Worm (Caenorhabditis elegans) whole organism, L2 larva: ENCODE data around the gene asna-1.

Experiments
- ama-1 ChIP-seq: fragments of 150-350 bp; optimal IDR thresholded peaks from 2 replicates; lab custom pipeline; 2018; ENCODE audit warnings: inconsistent platforms
- blmp-1 ChIP-seq: sonication (generic microtip); optimal IDR thresholded peaks from 2 replicates; lab custom pipeline; 2017; ENCODE audit warnings: missing genetic modification characterization, mild to moderate bottlenecking, missing compliant biosample characterization, antibody characterized with exemption, moderate library complexity; ENCODE audit not compliant: insufficient read depth
- ceh-16 ChIP-seq: fragments of 150-350 bp; optimal IDR thresholded peaks from 2 replicates; lab custom pipeline; 2014; ENCODE audit warnings: missing biosample characterization, missing genetic modification characterization
- ceh-82 ChIP-seq: fragments of 150-350 bp; optimal IDR thresholded peaks from 2 replicates; lab custom pipeline; 2014; ENCODE audit warnings: missing biosample characterization, missing genetic modification characterization
- lin-13 ChIP-seq: fragments of 150-350 bp; optimal IDR thresholded peaks from 2 replicates; lab custom pipeline; 2014; ENCODE audit warnings: missing biosample characterization, missing genetic modification reagents, missing genetic modification characterization
- sem-4 ChIP-seq: fragments of 150-350 bp; optimal IDR thresholded peaks from 2 replicates; lab custom pipeline; 2014; ENCODE audit warnings: missing biosample characterization, missing genetic modification reagents, missing genetic modification characterization
- snpc-4 ChIP-seq: fragments of 150-350 bp; optimal IDR thresholded peaks from 2 replicates; lab custom pipeline; 2014; ENCODE audit warnings: missing biosample characterization, missing genetic modification characterization

- TF ChIP-seq lin-13 (no peak), ama-1 (lab: Kevin White, UChicago) (no peak), snpc-4 (tag; lab: Kevin White, UChicago) (no peak), ceh-16 (tag; lab: Kevin White, UChicago) (no peak), ceh-82 (tag; lab: Kevin White, UChicago) (no peak), sem-4 (no peak), blmp-1 (no peak)
These were observed 49.5 kb downstream of the asna-1 start, which contains the start of gene dhrr-1 for ce11 chrIII:8944357-8944756.
